Comparison of ENCODE assay signal across 2 worm cellular contexts in genomic region chrV:7745903-7746302, ce11.
A peak's percentile ranks its signal among the peaks of the same experiment; 100 is the strongest.
TF ChIP-seq lines count a peak whose summit lies in the region.

No protein-coding gene starts in this region.

TF ChIP-seq in whole organism, L4 larva, 104 proteins besides CTCF, POLR2A, EP300 and RAD21 (continued from another document):
- TF ChIP-seq nhr-11 (tag; optimal IDR thresholded peaks at IDR 0.05; lab: Kevin White, UChicago) (no peak), mdl-1 (tag; optimal IDR thresholded peaks at IDR 0.05; lab: Kevin White, UChicago) (no peak), ztf-11 (tag; optimal IDR thresholded peaks at IDR 0.05; lab: Kevin White, UChicago) (no peak), aly-2 (tag; optimal IDR thresholded peaks at IDR 0.05; lab: Kevin White, UChicago) (no peak), nhr-76 (tag; optimal IDR thresholded peaks at IDR 0.05; lab: Kevin White, UChicago) (no peak), skn-1 (tag; optimal IDR thresholded peaks at IDR 0.05; lab: Kevin White, UChicago) (no peak), ctbp-1 (GFP tag; IDR thresholded peaks at IDR 0.05; lab: Robert Waterston, UW) (0 out of 2 replicates have a peak, but pooled peaks have one; percentile 17), tag-97 (GFP tag; IDR thresholded peaks at IDR 0.05; lab: Robert Waterston, UW) (no peak), fkh-10 (GFP tag; optimal IDR thresholded peaks at IDR 0.05; lab: Kevin White, UChicago) (no peak), pha-4 (GFP tag; IDR thresholded peaks at IDR 0.05; lab: Robert Waterston, UW) (no peak), pha-4 (tag; optimal IDR thresholded peaks at IDR 0.05; lab: Kevin White, UChicago) (no peak), ceh-32 (tag; optimal IDR thresholded peaks at IDR 0.05; lab: Kevin White, UChicago; ENCODE audit: poor library complexity) (no peak), zip-2 (tag; optimal IDR thresholded peaks at IDR 0.05; lab: Kevin White, UChicago) (no peak), ama-1 (optimal IDR thresholded peaks at IDR 0.05; lab: Kevin White, UChicago) (no peak), nhr-42 (GFP tag; IDR thresholded peaks at IDR 0.05; lab: Robert Waterston, UW) (no peak), lin-29 (GFP tag; IDR thresholded peaks at IDR 0.05; lab: Robert Waterston, UW) (no peak), fos-1 (tag; optimal IDR thresholded peaks at IDR 0.05; lab: Kevin White, UChicago) (no peak), dmd-6 (GFP tag; IDR thresholded peaks at IDR 0.05; lab: Robert Waterston, UW) (peak; percentile 63), Y5F2A.4 (GFP tag; optimal IDR thresholded peaks at IDR 0.05; lab: Kevin White, UChicago) (no peak), mdt-29 (GFP tag; IDR thresholded peaks at IDR 0.05; lab: Robert Waterston, UW) (no peak), hmg-1.1 (GFP tag; IDR thresholded peaks at IDR 0.05; lab: Robert Waterston, UW) (0 out of 2 replicates have a peak, but pooled peaks have one; percentile 16), ZK546.5 (tag; optimal IDR thresholded peaks at IDR 0.05; lab: Kevin White, UChicago) (no peak), hlh-11 (tag; optimal IDR thresholded peaks at IDR 0.05; lab: Kevin White, UChicago) (peak; percentile 12), lin-39 (tag; optimal IDR thresholded peaks at IDR 0.05; lab: Kevin White, UChicago) (no peak), jun-1 (tag; optimal IDR thresholded peaks at IDR 0.05; lab: Kevin White, UChicago) (no peak), ceh-82 (tag; optimal IDR thresholded peaks at IDR 0.05; lab: Kevin White, UChicago) (no peak), cey-2 (tag; optimal IDR thresholded peaks at IDR 0.05; lab: Kevin White, UChicago; ENCODE audit: borderline replicate concordance, insufficient read depth) (no peak)

TF ChIP-seq in whole organism, late embryonic, 69 proteins besides CTCF, POLR2A, EP300 and RAD21 (continued from another document):
- TF ChIP-seq dmd-4 (tag; optimal IDR thresholded peaks at IDR 0.05; lab: Kevin White, UChicago; ENCODE audit: borderline replicate concordance), result peak; percentile 30
- no peak for TF ChIP-seq ahr-1 (tag; optimal IDR thresholded peaks at IDR 0.05; lab: Kevin White, UChicago)
- TF ChIP-seq nhr-232 (tag; optimal IDR thresholded peaks at IDR 0.05; lab: Kevin White, UChicago), result no peak
- peak; percentile 40 for TF ChIP-seq ceh-18 (tag; optimal IDR thresholded peaks at IDR 0.05; lab: Kevin White, UChicago)
- peak; percentile 48 for TF ChIP-seq ceh-14 (tag; optimal IDR thresholded peaks at IDR 0.05; lab: Kevin White, UChicago)
- TF ChIP-seq ceh-22 (tag; optimal IDR thresholded peaks at IDR 0.05; lab: Kevin White, UChicago), result no peak
- TF ChIP-seq lin-11 (tag; optimal IDR thresholded peaks at IDR 0.05; lab: Kevin White, UChicago), result no peak
- TF ChIP-seq sox-2 (GFP tag; IDR thresholded peaks at IDR 0.05; lab: Robert Waterston, UW), result no peak
- TF ChIP-seq mec-3 (tag; optimal IDR thresholded peaks at IDR 0.05; lab: Kevin White, UChicago; ENCODE audit: borderline replicate concordance), result peak; percentile 34
- no peak for TF ChIP-seq unc-86 (tag; optimal IDR thresholded peaks at IDR 0.05; lab: Kevin White, UChicago)
- no peak for TF ChIP-seq nhr-11 (tag; optimal IDR thresholded peaks at IDR 0.05; lab: Kevin White, UChicago)
- TF ChIP-seq dve-1 (tag; optimal IDR thresholded peaks at IDR 0.05; lab: Kevin White, UChicago), result no peak
- no peak for TF ChIP-seq ets-4 (tag; optimal IDR thresholded peaks at IDR 0.05; lab: Kevin White, UChicago)
- TF ChIP-seq ceh-31 (tag; optimal IDR thresholded peaks at IDR 0.05; lab: Kevin White, UChicago), result no peak
- TF ChIP-seq ref-2 (tag; optimal IDR thresholded peaks at IDR 0.05; lab: Kevin White, UChicago), result peak; percentile 39
- TF ChIP-seq unc-42 (tag; optimal IDR thresholded peaks at IDR 0.05; lab: Kevin White, UChicago), result no peak
- no peak for TF ChIP-seq ceh-45 (GFP tag; IDR thresholded peaks at IDR 0.05; lab: Robert Waterston, UW)
- TF ChIP-seq sox-4 (tag; optimal IDR thresholded peaks at IDR 0.05; lab: Kevin White, UChicago), result no peak
- TF ChIP-seq pros-1 (tag; optimal IDR thresholded peaks at IDR 0.05; lab: Kevin White, UChicago), result no peak
- TF ChIP-seq unc-55 (GFP tag; optimal IDR thresholded peaks at IDR 0.05; lab: Kevin White, UChicago), result peak; percentile 99
- TF ChIP-seq zip-5 (tag; optimal IDR thresholded peaks at IDR 0.05; lab: Kevin White, UChicago), result no peak
- no peak for TF ChIP-seq K02D7.2 (tag; optimal IDR thresholded peaks at IDR 0.05; lab: Kevin White, UChicago)
- TF ChIP-seq hlh-30 (tag; optimal IDR thresholded peaks at IDR 0.05; lab: Kevin White, UChicago; ENCODE audit: insufficient read depth), result no peak
- no peak for TF ChIP-seq ceh-24 (tag; optimal IDR thresholded peaks at IDR 0.05; lab: Kevin White, UChicago)
- TF ChIP-seq tbx-2 (tag; optimal IDR thresholded peaks at IDR 0.05; lab: Kevin White, UChicago), result peak; percentile 70
- TF ChIP-seq eyg-1 (tag; optimal IDR thresholded peaks at IDR 0.05; lab: Kevin White, UChicago), result no peak
- TF ChIP-seq pat-9 (tag; optimal IDR thresholded peaks at IDR 0.05; lab: Kevin White, UChicago), result no peak
- peak; percentile 42 for TF ChIP-seq C08G9.2 (tag; optimal IDR thresholded peaks at IDR 0.05; lab: Kevin White, UChicago)
- TF ChIP-seq F13H6.1 (tag; optimal IDR thresholded peaks at IDR 0.05; lab: Kevin White, UChicago), result no peak
- no peak for TF ChIP-seq unc-3 (GFP tag; conservative IDR thresholded peaks at IDR 0.05; lab: Robert Waterston, UW)
- TF ChIP-seq unc-3 (tag; optimal IDR thresholded peaks at IDR 0.05; lab: Kevin White, UChicago), result no peak
